Worm (Caenorhabditis elegans): ENCODE data around the gene C46C2.2.

- TF ChIP-seq tbx-2 (tag; optimal IDR thresholded peaks at IDR 0.05) (no peak), daf-12 (tag; optimal IDR thresholded peaks at IDR 0.05) (no peak), lin-39 (tag; optimal IDR thresholded peaks at IDR 0.05) (no peak)
Measured at ce11 chrIV:9268916-9269315, 51.4 kb downstream of the C46C2.2 start.
